Worm (Caenorhabditis elegans) whole organism, mixed stage, embryonic: ENCODE data around the gene cytb-5.1.

Source experiments
- M03D4.4 ChIP-seq: sonication (generic microtip); optimal IDR thresholded peaks from 2 replicates; lab custom pipeline; 2017; ENCODE audit warnings: mild to moderate bottlenecking, missing genetic modification characterization, missing compliant biosample characterization
- bed-3 ChIP-seq: fragments of 200-800 bp; sonication (Bioruptor generic); optimal IDR thresholded peaks from 3 replicates; lab custom pipeline; 2018; ENCODE audit warnings: mild to moderate bottlenecking, missing genetic modification characterization, moderate library complexity, missing compliant biosample characterization
- blmp-1 ChIP-seq: fragments of 150-350 bp; optimal IDR thresholded peaks from 2 replicates; lab custom pipeline; 2014; ENCODE audit warnings: missing biosample characterization, missing genetic modification characterization
- ceh-39 ChIP-seq: fragments of 150-350 bp; optimal IDR thresholded peaks from 2 replicates; lab custom pipeline; 2014; ENCODE audit warnings: missing biosample characterization, missing genetic modification characterization
- ceh-43 ChIP-seq: fragments of 200-800 bp; sonication (Bioruptor generic); optimal IDR thresholded peaks from 2 replicates; lab custom pipeline; 2018; ENCODE audit warnings: mild to moderate bottlenecking, missing genetic modification characterization, moderate library complexity, missing compliant biosample characterization
- ceh-83 ChIP-seq: fragments of 200-800 bp; sonication (Bioruptor generic); optimal IDR thresholded peaks from 2 replicates; lab custom pipeline; 2018; ENCODE audit warnings: mild to moderate bottlenecking, missing genetic modification characterization, missing compliant biosample characterization
- ces-1 ChIP-seq: fragments of 150-350 bp; optimal IDR thresholded peaks from 2 replicates; lab custom pipeline; 2014; ENCODE audit warnings: missing biosample characterization, missing genetic modification reagents, missing genetic modification characterization
- cnd-1 ChIP-seq: fragments of 200-800 bp; sonication (Bioruptor generic); optimal IDR thresholded peaks from 2 replicates; lab custom pipeline; 2018; ENCODE audit warnings: mild to moderate bottlenecking, missing genetic modification characterization, missing compliant biosample characterization
- drap-1 ChIP-seq: fragments of 200-800 bp; sonication (Bioruptor generic); optimal IDR thresholded peaks from 3 replicates; lab custom pipeline; 2018; ENCODE audit warnings: mild to moderate bottlenecking, missing genetic modification characterization, missing compliant biosample characterization
- elt-1 ChIP-seq: sonication (generic microtip); optimal IDR thresholded peaks from 2 replicates; lab custom pipeline; 2017; ENCODE audit warnings: missing genetic modification characterization, mild to moderate bottlenecking, missing compliant biosample characterization, antibody characterized with exemption, moderate library complexity, borderline replicate concordance; ENCODE audit not compliant: insufficient read depth
- elt-3 ChIP-seq: fragments of 150-350 bp; optimal IDR thresholded peaks from 2 replicates; lab custom pipeline; 2014; ENCODE audit warnings: missing biosample characterization, missing genetic modification characterization
- flh-1 ChIP-seq: fragments of 200-800 bp; sonication (Bioruptor generic); optimal IDR thresholded peaks from 2 replicates; lab custom pipeline; 2018; ENCODE audit warnings: mild to moderate bottlenecking, missing genetic modification characterization, moderate library complexity, missing compliant biosample characterization
- ham-2 ChIP-seq: fragments of 200-800 bp; sonication (Bioruptor generic); optimal IDR thresholded peaks from 2 replicates; lab custom pipeline; 2018; ENCODE audit warnings: mild to moderate bottlenecking, missing genetic modification characterization, missing compliant biosample characterization
- hlh-1 ChIP-seq: fragments of 150-350 bp; optimal IDR thresholded peaks from 2 replicates; lab custom pipeline; 2014; ENCODE audit warnings: missing biosample characterization, missing genetic modification reagents, missing genetic modification characterization
- lin-13 ChIP-seq: fragments of 150-350 bp; optimal IDR thresholded peaks from 2 replicates; lab custom pipeline; 2014; ENCODE audit warnings: missing biosample characterization, missing genetic modification characterization
- lin-32 ChIP-seq: fragments of 200-800 bp; sonication (Bioruptor generic); optimal IDR thresholded peaks from 2 replicates; lab custom pipeline; 2018; ENCODE audit warnings: mild to moderate bottlenecking, missing genetic modification characterization, missing compliant biosample characterization
- lsy-2 ChIP-seq: fragments of 150-350 bp; optimal IDR thresholded peaks from 2 replicates; lab custom pipeline; 2014; ENCODE audit warnings: missing biosample characterization, missing genetic modification characterization
- mab-5 ChIP-seq: fragments of 150-350 bp; optimal IDR thresholded peaks from 2 replicates; lab custom pipeline; 2014; ENCODE audit warnings: missing biosample characterization, missing genetic modification characterization
- mep-1 ChIP-seq: fragments of 150-350 bp; optimal IDR thresholded peaks from 2 replicates; lab custom pipeline; 2017; ENCODE audit warnings: missing biosample characterization, missing genetic modification reagents, missing genetic modification characterization, inconsistent platforms
- mls-2 ChIP-seq: sonication (generic microtip); optimal IDR thresholded peaks from 2 replicates; lab custom pipeline; 2016; ENCODE audit warnings: mild to moderate bottlenecking, missing genetic modification characterization, moderate library complexity, missing compliant biosample characterization
- nhr-12 ChIP-seq: fragments of 150-350 bp; optimal IDR thresholded peaks from 2 replicates; lab custom pipeline; 2014; ENCODE audit warnings: missing biosample characterization, missing genetic modification characterization
- nhr-2 ChIP-seq: fragments of 150-350 bp; optimal IDR thresholded peaks from 2 replicates; lab custom pipeline; 2014; ENCODE audit warnings: missing biosample characterization, missing genetic modification characterization
- nhr-237 ChIP-seq: fragments of 150-350 bp; optimal IDR thresholded peaks from 2 replicates; lab custom pipeline; 2014; ENCODE audit warnings: missing biosample characterization, missing genetic modification characterization
- nhr-28 ChIP-seq: fragments of 150-350 bp; optimal IDR thresholded peaks from 2 replicates; lab custom pipeline; 2014; ENCODE audit warnings: missing biosample characterization, missing genetic modification characterization
- nhr-76 ChIP-seq: sonication (generic microtip); optimal IDR thresholded peaks from 2 replicates; lab custom pipeline; 2017; ENCODE audit warnings: missing biosample characterization, missing genetic modification characterization
- pha-4 ChIP-seq: fragments of 150-350 bp; optimal IDR thresholded peaks from 2 replicates; lab custom pipeline; 2018; ENCODE audit warnings: missing biosample characterization, missing genetic modification reagents, missing genetic modification characterization
- sem-2 ChIP-seq: fragments of 200-800 bp; sonication (Bioruptor generic); optimal IDR thresholded peaks from 2 replicates; lab custom pipeline; 2018; ENCODE audit warnings: mild to moderate bottlenecking, missing genetic modification characterization, missing compliant biosample characterization
- snpc-4 ChIP-seq: fragments of 150-350 bp; optimal IDR thresholded peaks from 2 replicates; lab custom pipeline; 2014; ENCODE audit warnings: missing biosample characterization, missing genetic modification characterization
- sptf-1 ChIP-seq: sonication (generic microtip); optimal IDR thresholded peaks from 2 replicates; lab custom pipeline; 2017; ENCODE audit warnings: mild to moderate bottlenecking, missing genetic modification characterization, moderate library complexity, missing compliant biosample characterization
- tbx-8 ChIP-seq: fragments of 200-800 bp; sonication (Bioruptor generic); optimal IDR thresholded peaks from 2 replicates; lab custom pipeline; 2018; ENCODE audit warnings: mild to moderate bottlenecking, missing genetic modification characterization, moderate library complexity, missing compliant biosample characterization
- unc-120 ChIP-seq: sonication (generic microtip); optimal IDR thresholded peaks from 2 replicates; lab custom pipeline; 2017; ENCODE audit warnings: missing genetic modification characterization, missing compliant biosample characterization; ENCODE audit not compliant: poor library complexity, severe bottlenecking
- unc-39 ChIP-seq: fragments of 150-350 bp; optimal IDR thresholded peaks from 2 replicates; lab custom pipeline; 2014; ENCODE audit warnings: missing biosample characterization, missing genetic modification characterization
- unc-62 ChIP-seq: fragments of 150-350 bp; optimal IDR thresholded peaks from 2 replicates; lab custom pipeline; 2014; ENCODE audit warnings: missing biosample characterization, missing genetic modification reagents, missing genetic modification characterization
- zip-8 ChIP-seq: fragments of 150-350 bp; optimal IDR thresholded peaks from 2 replicates; lab custom pipeline; 2014; ENCODE audit warnings: missing biosample characterization, missing genetic modification characterization
- ztf-11 ChIP-seq: fragments of 150-350 bp; optimal IDR thresholded peaks from 2 replicates; lab custom pipeline; 2014; ENCODE audit warnings: missing biosample characterization, missing genetic modification characterization

The cytb-5.1 gene

DNA sequence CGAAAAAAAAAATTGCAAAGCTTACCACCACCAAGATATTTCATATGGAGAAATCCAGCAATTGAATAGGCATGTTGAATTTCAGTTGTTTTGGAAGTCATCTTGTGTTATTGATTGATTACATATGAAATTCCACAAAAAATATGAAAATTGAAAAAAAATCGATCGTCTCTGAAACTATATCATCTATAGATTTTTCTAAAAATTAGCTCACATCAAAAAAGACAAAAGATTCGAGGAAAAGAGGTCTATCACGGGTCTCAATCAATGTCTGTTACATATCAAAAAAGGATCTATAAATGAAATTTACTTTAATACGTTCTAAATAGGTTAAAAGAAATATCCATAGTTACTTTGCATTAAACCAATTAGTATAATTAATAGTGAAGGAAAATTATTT lies 10.7 kb downstream of the cytb-5.1 start, which contains the start of gene tbc-19:
Gene tbc-19, minus strand, starts transcription at position 101 of the 400 bp plus-strand sequence.
- TF ChIP-seq hlh-1 (tag; lab: Kevin White, UChicago): no peak
- TF ChIP-seq ces-1: no peak
- TF ChIP-seq nhr-12 (tag; lab: Kevin White, UChicago): no peak

DNA sequence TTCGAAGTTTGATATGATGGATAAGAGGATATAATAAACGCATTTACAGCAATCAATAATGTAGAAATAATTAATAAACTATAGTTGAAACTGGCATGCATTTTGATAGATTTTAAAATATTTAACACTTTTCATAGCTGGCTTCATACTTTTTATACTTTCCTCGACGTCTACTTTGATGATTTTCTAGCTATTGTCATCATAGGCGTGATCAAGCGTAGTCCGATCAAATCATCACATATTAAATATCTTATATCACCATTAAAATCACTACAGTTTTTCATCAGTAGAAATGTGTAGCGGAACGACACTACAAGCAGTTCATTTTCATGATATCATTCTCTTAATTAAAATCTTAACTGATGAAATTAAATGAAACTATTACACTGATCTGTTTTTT lies 13.6 kb downstream of the cytb-5.1 start, which contains the start of gene C04C11.25:
Gene C04C11.25, minus strand, starts transcription at position 101 of the 400 bp plus-strand sequence.
- TF ChIP-seq ceh-43 (no peak), unc-62 (GFP tag; lab: Kevin White, UChicago) (no peak), ztf-11 (tag; lab: Kevin White, UChicago) (no peak), ceh-83 (GFP tag; lab: Kevin White, UChicago) (no peak), bed-3 (GFP tag; lab: Kevin White, UChicago) (no peak), blmp-1 (tag; lab: Kevin White, UChicago) (no peak), snpc-4 (tag; lab: Kevin White, UChicago) (no peak), mls-2 (tag; lab: Kevin White, UChicago) (no peak), tbx-8 (no peak), unc-120 (no peak), sptf-1 (tag; lab: Kevin White, UChicago) (no peak), nhr-28 (tag; lab: Kevin White, UChicago) (no peak)

DNA sequence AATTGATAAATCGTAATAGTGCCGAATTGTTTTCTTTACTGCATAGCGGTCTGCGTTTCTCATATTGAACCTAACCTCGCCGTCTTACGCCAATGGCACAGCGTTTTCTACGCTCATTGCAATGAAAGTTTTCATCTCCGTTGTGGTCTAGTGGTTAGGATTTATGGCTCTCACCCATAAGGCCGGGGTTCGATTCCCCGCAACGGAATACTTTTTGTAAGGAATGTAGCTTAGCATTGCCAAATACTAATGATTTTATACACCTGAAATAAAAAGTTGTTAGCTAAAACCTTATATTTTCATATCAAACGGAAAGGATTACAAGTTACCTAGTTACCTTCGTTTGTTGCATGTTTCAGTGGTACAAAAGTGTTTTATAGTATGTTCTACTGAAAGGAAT lies 14.1 kb downstream of the cytb-5.1 start:
- TF ChIP-seq nhr-12 (tag; lab: Kevin White, UChicago) (peak; percentile 48), sem-2 (GFP tag; lab: Kevin White, UChicago) (peak; percentile 66), nhr-28 (tag; lab: Kevin White, UChicago) (peak; percentile 40), zip-8 (tag; lab: Kevin White, UChicago) (no peak), nhr-2 (tag; lab: Kevin White, UChicago) (no peak), cnd-1 (tag; lab: Kevin White, UChicago) (peak; percentile 81), lin-13 (tag; lab: Kevin White, UChicago) (no peak), unc-120 (peak; percentile 99), mab-5 (tag; lab: Kevin White, UChicago) (peak; percentile 47), tbx-8 (peak; percentile 23), ztf-11 (tag; lab: Kevin White, UChicago) (no peak), drap-1 (GFP tag; lab: Kevin White, UChicago) (peak; percentile 91), lsy-2 (tag; lab: Kevin White, UChicago) (peak; percentile 1), mep-1 (peak; percentile 78), M03D4.4 (tag; lab: Kevin White, UChicago) (peak; percentile 87), unc-39 (no peak), lin-32 (GFP tag; lab: Kevin White, UChicago) (peak; percentile 61), bed-3 (GFP tag; lab: Kevin White, UChicago) (peak; percentile 79), nhr-76 (tag; lab: Kevin White, UChicago) (no peak), unc-62 (GFP tag; lab: Kevin White, UChicago) (peak; percentile 34), mls-2 (tag; lab: Kevin White, UChicago) (peak; percentile 88), blmp-1 (tag; lab: Kevin White, UChicago) (no peak), snpc-4 (tag; lab: Kevin White, UChicago) (no peak), ham-2 (GFP tag; lab: Kevin White, UChicago) (peak; percentile 92), pha-4 (tag; lab: Kevin White, UChicago) (peak; percentile 64), sptf-1 (tag; lab: Kevin White, UChicago) (peak; percentile 93), nhr-237 (tag; lab: Kevin White, UChicago) (peak; percentile 20), ces-1 (peak; percentile 62), ceh-83 (GFP tag; lab: Kevin White, UChicago) (peak; percentile 85), elt-3 (no peak), ceh-39 (no peak), ceh-43 (peak; percentile 78), hlh-1 (tag; lab: Kevin White, UChicago) (peak; percentile 27), flh-1 (GFP tag; lab: Kevin White, UChicago) (peak; percentile 66), elt-1 (no peak)

DNA sequence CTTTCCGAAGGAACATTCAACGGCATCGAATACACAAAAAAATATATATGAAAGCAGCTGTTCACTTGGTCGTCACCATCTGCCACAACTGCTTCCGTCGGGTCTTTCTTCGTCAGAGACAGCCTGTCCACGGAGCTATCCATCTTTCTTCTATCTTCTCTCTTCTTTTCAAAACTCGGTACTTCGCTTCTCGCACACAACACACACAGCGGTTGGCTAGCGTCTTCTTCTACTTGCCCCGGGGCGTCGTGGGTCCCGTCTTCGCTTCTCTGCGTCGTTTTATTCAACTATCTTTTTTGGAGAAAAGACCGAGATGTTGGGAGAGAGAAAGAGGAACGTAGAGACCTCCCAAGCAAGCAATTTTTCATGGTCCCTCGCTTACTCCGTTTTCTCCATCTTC lies 15.0 kb downstream of the cytb-5.1 start:
- TF ChIP-seq drap-1 (GFP tag; lab: Kevin White, UChicago): no peak
- TF ChIP-seq cnd-1 (tag; lab: Kevin White, UChicago): peak; percentile 91
- TF ChIP-seq nhr-28 (tag; lab: Kevin White, UChicago): no peak
- TF ChIP-seq ces-1: peak; percentile 87
- TF ChIP-seq hlh-1 (tag; lab: Kevin White, UChicago): peak; percentile 99
- no peak for TF ChIP-seq tbx-8
- no peak for TF ChIP-seq lin-13 (tag; lab: Kevin White, UChicago)
- no peak for TF ChIP-seq mep-1
- TF ChIP-seq pha-4 (tag; lab: Kevin White, UChicago): no peak
- TF ChIP-seq mab-5 (tag; lab: Kevin White, UChicago): no peak
- no peak for TF ChIP-seq blmp-1 (tag; lab: Kevin White, UChicago)
- peak; percentile 96 for TF ChIP-seq unc-62 (GFP tag; lab: Kevin White, UChicago)
- peak; percentile 18 for TF ChIP-seq lsy-2 (tag; lab: Kevin White, UChicago)
- peak; percentile 50 for TF ChIP-seq lin-32 (GFP tag; lab: Kevin White, UChicago)
- peak; percentile 35 for TF ChIP-seq mls-2 (tag; lab: Kevin White, UChicago)
- TF ChIP-seq unc-120: peak; percentile 81
- no peak for TF ChIP-seq sptf-1 (tag; lab: Kevin White, UChicago)
- no peak for TF ChIP-seq ceh-39
- TF ChIP-seq ceh-83 (GFP tag; lab: Kevin White, UChicago): no peak
- TF ChIP-seq elt-3: no peak
- peak; percentile 3 for TF ChIP-seq M03D4.4 (tag; lab: Kevin White, UChicago)
- TF ChIP-seq sem-2 (GFP tag; lab: Kevin White, UChicago): no peak
- TF ChIP-seq ztf-11 (tag; lab: Kevin White, UChicago): peak; percentile 38
- TF ChIP-seq snpc-4 (tag; lab: Kevin White, UChicago): no peak
- no peak for TF ChIP-seq elt-1
- TF ChIP-seq, all 35 proteins: peak for 10
